Fruit fly (Drosophila melanogaster) whole organism, embryonic: ENCODE data around the gene kud.

Source experiments
- CG10274 ChIP-seq: fragments of 200-800 bp; sonication (Bioruptor generic); optimal IDR thresholded peaks from 3 replicates; lab custom pipeline; 2017; ENCODE audit warnings: missing biosample characterization, mild to moderate bottlenecking, missing genetic modification characterization
- CG10959 ChIP-seq: fragments of 200-800 bp; sonication (Bioruptor generic); IDR thresholded peaks from 2 replicates; pipeline ENCODE4 v1.3.6; 2022; ENCODE audit warnings: missing biosample characterization, missing genetic modification characterization
- CG13123 ChIP-seq: fragments of 200-800 bp; sonication (Bioruptor generic); optimal IDR thresholded peaks from 2 replicates; lab custom pipeline; 2016; ENCODE audit warnings: missing biosample characterization, missing genetic modification characterization
- CG13424 ChIP-seq: fragments of 200-800 bp; sonication (Bioruptor generic); optimal IDR thresholded peaks from 2 replicates; lab custom pipeline; 2019; ENCODE audit warnings: missing biosample characterization, mild to moderate bottlenecking, missing genetic modification characterization, moderate library complexity
- CG1602 ChIP-seq: fragments of 200-800 bp; sonication (Bioruptor generic); optimal IDR thresholded peaks from 3 replicates; lab custom pipeline; 2016; ENCODE audit warnings: missing biosample characterization, missing genetic modification characterization
- CG2678 ChIP-seq: fragments of 200-800 bp; sonication (Bioruptor generic); optimal IDR thresholded peaks from 3 replicates; lab custom pipeline; 2019; ENCODE audit warnings: missing biosample characterization, mild to moderate bottlenecking, missing genetic modification characterization, moderate library complexity
- CG2875 ChIP-seq: fragments of 200-800 bp; sonication (Bioruptor generic); optimal IDR thresholded peaks from 2 replicates; lab custom pipeline; 2017; ENCODE audit warnings: missing biosample characterization, mild to moderate bottlenecking, missing genetic modification characterization, missing genetic modification reagents
- CG2889 ChIP-seq: fragments of 200-800 bp; sonication (Bioruptor generic); IDR thresholded peaks from 3 replicates; pipeline ENCODE4 v1.3.6; 2022; ENCODE audit warnings: missing biosample characterization, missing genetic modification characterization
- CG31224 ChIP-seq: fragments of 200-800 bp; sonication (Bioruptor generic); IDR thresholded peaks from 2 replicates; pipeline ENCODE4 v1.3.6; 2022; ENCODE audit warnings: missing biosample characterization, missing genetic modification characterization
- CG33557 ChIP-seq: fragments of 200-800 bp; sonication (Bioruptor generic); optimal IDR thresholded peaks from 2 replicates; lab custom pipeline; 2019; ENCODE audit warnings: missing biosample characterization, mild to moderate bottlenecking, missing genetic modification characterization, moderate library complexity
- CG3995 ChIP-seq: fragments of 200-800 bp; sonication (Bioruptor generic); optimal IDR thresholded peaks from 3 replicates; lab custom pipeline; 2016; ENCODE audit warnings: missing biosample characterization, missing genetic modification characterization
- CG4360 ChIP-seq: fragments of 200-800 bp; sonication (Bioruptor generic); IDR thresholded peaks from 2 replicates; pipeline ENCODE4 v1.3.6; 2022; ENCODE audit warnings: missing biosample characterization, missing genetic modification characterization
- CG6254 ChIP-seq: fragments of 200-800 bp; sonication (Bioruptor generic); optimal IDR thresholded peaks from 3 replicates; lab custom pipeline; 2017; ENCODE audit warnings: mild to moderate bottlenecking, missing biosample characterization, missing genetic modification reagents, missing genetic modification characterization
- CG6683 ChIP-seq: fragments of 200-800 bp; sonication (Bioruptor generic); optimal IDR thresholded peaks from 2 replicates; lab custom pipeline; 2017; ENCODE audit warnings: missing biosample characterization, mild to moderate bottlenecking, missing genetic modification characterization, missing genetic modification reagents
- CG6689 ChIP-seq: fragments of 200-800 bp; sonication (Bioruptor generic); IDR thresholded peaks from 2 replicates; pipeline ENCODE4 v1.3.6; 2022; ENCODE audit warnings: missing biosample characterization, missing genetic modification characterization
- CG7357 ChIP-seq: fragments of 200-800 bp; sonication (Bioruptor generic); IDR thresholded peaks from 3 replicates; pipeline ENCODE4 v1.3.6; 2022; ENCODE audit warnings: missing biosample characterization, missing genetic modification characterization
- CG7372 ChIP-seq: fragments of 200-800 bp; sonication (Bioruptor generic); IDR thresholded peaks from 2 replicates; pipeline ENCODE4 v1.3.6; 2022; ENCODE audit warnings: missing biosample characterization, missing genetic modification characterization
- CG8388 ChIP-seq: fragments of 200-800 bp; sonication (Bioruptor generic); optimal IDR thresholded peaks from 2 replicates; lab custom pipeline; 2019; ENCODE audit warnings: missing biosample characterization, mild to moderate bottlenecking, missing genetic modification characterization, moderate library complexity
- CkIIα-i1 ChIP-seq: fragments of 200-800 bp; sonication (Bioruptor generic); IDR thresholded peaks from 2 replicates; pipeline ENCODE4 v1.3.6; 2022; ENCODE audit warnings: missing biosample characterization, missing genetic modification characterization
- CoRest ChIP-seq: fragments of 200-800 bp; sonication (Bioruptor generic); optimal IDR thresholded peaks from 3 replicates; lab custom pipeline; 2018; ENCODE audit warnings: missing biosample characterization, mild to moderate bottlenecking, missing genetic modification characterization, moderate library complexity
- E2f2 ChIP-seq: fragments of 200-800 bp; sonication (Bioruptor generic); IDR thresholded peaks from 2 replicates; pipeline ENCODE4 v1.3.6; 2022; ENCODE audit warnings: missing biosample characterization, missing genetic modification characterization
- Gug ChIP-seq: fragments of 200-800 bp; sonication (Bioruptor generic); IDR thresholded peaks from 4 replicates; pipeline ENCODE4 v1.3.6; 2022; ENCODE audit warnings: missing biosample characterization, missing genetic modification characterization
- HLHmδ ChIP-seq: fragments of 200-800 bp; sonication (Bioruptor generic); optimal IDR thresholded peaks from 2 replicates; lab custom pipeline; 2018; ENCODE audit warnings: missing biosample characterization, mild to moderate bottlenecking, missing genetic modification characterization, moderate library complexity
- HmgD ChIP-seq: fragments of 200-800 bp; sonication (Bioruptor generic); optimal IDR thresholded peaks from 3 replicates; lab custom pipeline; 2016; ENCODE audit warnings: missing biosample characterization, missing genetic modification characterization
- Hr51 ChIP-seq, 2 experiments: fragments of 200-800 bp; sonication (Bioruptor generic); optimal IDR thresholded peaks; 2 replicates in 1 of 2; 3 replicates in 1 of 2; lab custom pipeline; 2016 to 2018; ENCODE audit warnings: missing biosample characterization in 2 of 2, missing genetic modification characterization in 2 of 2, mild to moderate bottlenecking in 1 of 2, moderate library complexity in 1 of 2
- Hsf ChIP-seq: fragments of 200-800 bp; sonication (Bioruptor generic); optimal IDR thresholded peaks from 3 replicates; lab custom pipeline; 2016; ENCODE audit warnings: missing biosample characterization, missing genetic modification characterization
- Kr ChIP-seq: fragments of 200-800 bp; sonication (Bioruptor generic); optimal IDR thresholded peaks from 2 replicates; lab custom pipeline; 2017; ENCODE audit warnings: missing biosample characterization, mild to moderate bottlenecking, missing genetic modification characterization
- Nf-YB ChIP-seq: fragments of 200-800 bp; sonication (Bioruptor generic); optimal IDR thresholded peaks from 3 replicates; lab custom pipeline; 2019; ENCODE audit warnings: missing biosample characterization, mild to moderate bottlenecking, missing genetic modification characterization, moderate library complexity
- Scr ChIP-seq: fragments of 200-800 bp; sonication (Bioruptor generic); IDR thresholded peaks from 2 replicates; pipeline ENCODE4 v1.3.6; 2022; ENCODE audit warnings: missing biosample characterization, missing genetic modification characterization; ENCODE audit not compliant: partially characterized antibody
- Sox100B ChIP-seq: fragments of 200-800 bp; sonication (Bioruptor generic); optimal IDR thresholded peaks from 3 replicates; lab custom pipeline; 2018; ENCODE audit warnings: missing biosample characterization, mild to moderate bottlenecking, missing genetic modification characterization
- Sox102F ChIP-seq: fragments of 200-800 bp; sonication (Bioruptor generic); optimal IDR thresholded peaks from 2 replicates; lab custom pipeline; 2018; ENCODE audit warnings: missing biosample characterization, mild to moderate bottlenecking, missing genetic modification characterization, moderate library complexity
- aop ChIP-seq: fragments of 200-800 bp; sonication (Bioruptor generic); IDR thresholded peaks from 2 replicates; pipeline ENCODE4 v1.3.6; 2022; ENCODE audit warnings: missing biosample characterization, missing genetic modification characterization
- az2 ChIP-seq: fragments of 200-800 bp; sonication (Bioruptor generic); optimal IDR thresholded peaks from 3 replicates; lab custom pipeline; 2016; ENCODE audit warnings: missing biosample characterization, missing genetic modification characterization
- br ChIP-seq: fragments of >200 bp; optimal IDR thresholded peaks from 2 replicates; lab custom pipeline; 2017
- ewg ChIP-seq: fragments of 200-800 bp; sonication (Bioruptor generic); optimal IDR thresholded peaks from 3 replicates; lab custom pipeline; 2017; ENCODE audit warnings: mild to moderate bottlenecking, missing biosample characterization, missing genetic modification reagents, missing genetic modification characterization
- fd3F ChIP-seq: fragments of 200-800 bp; sonication (Bioruptor generic); optimal IDR thresholded peaks from 2 replicates; lab custom pipeline; 2018; ENCODE audit warnings: missing biosample characterization, mild to moderate bottlenecking, missing genetic modification characterization, moderate library complexity
- kah ChIP-seq: fragments of 200-800 bp; sonication (Bioruptor generic); optimal IDR thresholded peaks from 2 replicates; lab custom pipeline; 2018; ENCODE audit warnings: missing biosample characterization, mild to moderate bottlenecking, missing genetic modification characterization
- lab ChIP-seq: fragments of 200-800 bp; sonication (Bioruptor generic); optimal IDR thresholded peaks from 3 replicates; lab custom pipeline; 2017; ENCODE audit warnings: missing biosample characterization, missing genetic modification characterization, mild to moderate bottlenecking, moderate library complexity, missing genetic modification reagents
- lmd ChIP-seq: fragments of 200-800 bp; sonication (Bioruptor generic); IDR thresholded peaks from 2 replicates; pipeline ENCODE4 v1.3.6; 2022; ENCODE audit warnings: missing biosample characterization, missing genetic modification characterization
- nmo ChIP-seq: fragments of 200-800 bp; sonication (Bioruptor generic); optimal IDR thresholded peaks from 2 replicates; lab custom pipeline; 2018; ENCODE audit warnings: missing biosample characterization, mild to moderate bottlenecking, missing genetic modification characterization, moderate library complexity
- odd ChIP-seq: fragments of 200-800 bp; sonication (Bioruptor generic); optimal IDR thresholded peaks from 2 replicates; lab custom pipeline; 2017; ENCODE audit warnings: missing biosample characterization, mild to moderate bottlenecking, missing genetic modification characterization
- onecut ChIP-seq: fragments of 200-800 bp; sonication (Bioruptor generic); IDR thresholded peaks from 2 replicates; pipeline ENCODE4 v1.3.6; 2022; ENCODE audit warnings: missing biosample characterization, missing genetic modification characterization
- psq ChIP-seq: fragments of 200-800 bp; sonication (Bioruptor generic); optimal IDR thresholded peaks from 2 replicates; lab custom pipeline; 2017; ENCODE audit warnings: missing biosample characterization, missing genetic modification characterization
- ranshi ChIP-seq: fragments of 200-800 bp; sonication (Bioruptor generic); IDR thresholded peaks from 2 replicates; pipeline ENCODE4 v1.3.6; 2022; ENCODE audit warnings: missing biosample characterization, missing genetic modification characterization
- shn ChIP-seq: fragments of 200-800 bp; sonication (Bioruptor generic); optimal IDR thresholded peaks from 3 replicates; lab custom pipeline; 2016; ENCODE audit warnings: missing biosample characterization, missing genetic modification characterization
- slp2 ChIP-seq: fragments of 200-800 bp; sonication (Bioruptor generic); optimal IDR thresholded peaks from 2 replicates; lab custom pipeline; 2016; ENCODE audit warnings: missing biosample characterization, missing genetic modification characterization
- toy ChIP-seq: fragments of 200-800 bp; sonication (Bioruptor generic); IDR thresholded peaks from 2 replicates; pipeline ENCODE4 v1.3.6; 2022; ENCODE audit warnings: missing biosample characterization, missing genetic modification characterization
- tup ChIP-seq: fragments of 200-800 bp; sonication (Bioruptor generic); optimal IDR thresholded peaks from 2 replicates; lab custom pipeline; 2016; ENCODE audit warnings: missing biosample characterization, mild to moderate bottlenecking, missing genetic modification characterization, moderate library complexity
- z ChIP-seq: fragments of 200-800 bp; sonication (Bioruptor generic); IDR thresholded peaks from 3 replicates; pipeline ENCODE4 v1.3.6; 2022; ENCODE audit warnings: missing biosample characterization, missing genetic modification characterization
- zfh1 ChIP-seq: fragments of 200-800 bp; sonication (Bioruptor generic); IDR thresholded peaks from 3 replicates; pipeline ENCODE4 v1.3.6; 2022; ENCODE audit warnings: missing biosample characterization, missing genetic modification characterization

The kud gene

DNA sequence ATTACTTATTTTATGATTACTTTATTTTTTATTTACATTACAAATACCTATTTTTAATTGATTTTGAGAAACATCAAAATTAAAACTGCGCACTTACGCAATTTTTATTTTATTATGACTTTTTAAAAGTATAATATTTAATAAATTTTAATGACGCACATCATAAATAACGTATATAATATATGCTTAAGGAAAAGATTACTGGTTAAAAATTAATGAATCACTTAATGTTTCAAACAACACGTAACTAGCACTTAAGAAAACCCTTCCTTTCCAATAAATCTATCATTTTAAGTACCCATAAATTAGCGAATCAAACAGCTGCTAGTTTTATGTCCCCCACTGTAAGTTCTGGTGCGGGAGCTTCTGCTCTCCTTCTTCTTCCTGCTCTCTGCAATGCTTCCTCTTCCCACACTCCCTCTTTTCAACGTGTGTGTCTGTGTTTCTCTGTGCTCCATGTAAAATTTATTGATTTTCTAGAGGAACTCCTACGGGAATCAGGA lies 37.9 kb downstream of the kud start:
- TF ChIP-seq Hsf: peak; percentile 11
- TF ChIP-seq HmgD (GFP tag; lab: Kevin White, UChicago): no peak
- TF ChIP-seq CG33557: peak; percentile 55
- no peak; the same call in 1 of the 2 replicates for TF ChIP-seq E2f2 (GFP tag; lab: Robert Waterston, UW)
- TF ChIP-seq HLHmδ (GFP tag; lab: Kevin White, UChicago): no peak
- TF ChIP-seq onecut (GFP tag; lab: Robert Waterston, UW): peak; percentile 91
- peak; percentile 61 for TF ChIP-seq az2
- TF ChIP-seq CoRest (tag; lab: Kevin White, UChicago): peak; percentile 83
- TF ChIP-seq toy: 0 out of 2 replicates have a peak, but pooled peaks have one; percentile 20
- no peak for TF ChIP-seq tup
- TF ChIP-seq CG2889: no peak
- peak; percentile 88 for TF ChIP-seq Sox100B
- TF ChIP-seq odd (GFP tag; lab: Kevin White, UChicago): peak; percentile 68
- TF ChIP-seq CG7372 (GFP tag; lab: Robert Waterston, UW): 0 out of 2 replicates have a peak, but pooled peaks have one; percentile 9
- no peak for TF ChIP-seq CG13123
- peak; percentile 49 for TF ChIP-seq CG6254 (GFP tag; lab: Kevin White, UChicago)
- 0 out of 3 replicates have a peak, but pooled peaks have one; percentile 50 for TF ChIP-seq CG7357 (GFP tag; lab: Robert Waterston, UW)
- peak; percentile 7 for TF ChIP-seq kah
- no peak for TF ChIP-seq CG3995 (GFP tag; lab: Kevin White, UChicago)
- peak; percentile 56; the same call in 1 of the 2 replicates for TF ChIP-seq CG31224
- no peak for TF ChIP-seq shn (GFP tag; lab: Kevin White, UChicago)
- TF ChIP-seq lmd: peak; percentile 50; the same call in 1 of the 2 replicates
- TF ChIP-seq psq: no peak
- no peak for TF ChIP-seq br (lab: Kevin White, UChicago)
- TF ChIP-seq Hr51 (GFP tag; optimal IDR thresholded peaks at IDR 0.05; lab: Kevin White, UChicago): peak in 1 of 2 experiments; percentile 76
- peak; percentile 22; the same call in 1 of the 4 replicates for TF ChIP-seq Gug
- peak; percentile 73 for TF ChIP-seq Sox102F
- peak; percentile 66 for TF ChIP-seq CG1602
- TF ChIP-seq z: peak; percentile 25; the same call in 1 of the 3 replicates
- peak; percentile 31 for TF ChIP-seq ewg (GFP tag; lab: Kevin White, UChicago)
- TF ChIP-seq aop (GFP tag; lab: Robert Waterston, UW): no peak
- TF ChIP-seq CG13424 (tag; lab: Kevin White, UChicago): peak; percentile 80
- peak; percentile 90 for TF ChIP-seq CG2678 (tag; lab: Kevin White, UChicago)
- peak; percentile 59 for TF ChIP-seq fd3F (GFP tag; lab: Kevin White, UChicago)
- TF ChIP-seq lab (GFP tag; lab: Kevin White, UChicago): peak; percentile 75
- 0 out of 3 replicates have a peak, but pooled peaks have one; percentile 9 for TF ChIP-seq zfh1
- TF ChIP-seq CG2875: peak; percentile 20
- peak; percentile 43 for TF ChIP-seq Nf-YB
- TF ChIP-seq CG6683 (GFP tag; lab: Kevin White, UChicago): peak; percentile 60
- peak; percentile 58 for TF ChIP-seq CG8388 (GFP tag; lab: Kevin White, UChicago)
- TF ChIP-seq Kr (GFP tag; lab: Kevin White, UChicago): no peak
- no peak for TF ChIP-seq CG4360 (GFP tag; lab: Robert Waterston, UW)
- TF ChIP-seq nmo (GFP tag; lab: Kevin White, UChicago): peak; percentile 70
- TF ChIP-seq Scr (GFP tag; lab: Robert Waterston, UW): no peak
- TF ChIP-seq ranshi (GFP tag; lab: Robert Waterston, UW): peak; percentile 14; the same call in 1 of the 2 replicates
- peak; percentile 7; the same call in 1 of the 2 replicates for TF ChIP-seq CG10959 (GFP tag; lab: Robert Waterston, UW)
- no peak for TF ChIP-seq CkIIα-i1 (GFP tag; lab: Robert Waterston, UW)
- TF ChIP-seq slp2: no peak
- TF ChIP-seq CG10274 (GFP tag; lab: Kevin White, UChicago): peak; percentile 31
- peak; percentile 61 for TF ChIP-seq CG6689 (GFP tag; lab: Robert Waterston, UW)
